Worm (Caenorhabditis elegans): ENCODE data around the gene C39D10.11.
A peak's percentile ranks its signal among the peaks of the same experiment; 100 is the strongest.

The C39D10.11 gene

ce11 chrX:7942675-7943074 is 39.6 kb downstream of the C39D10.11 start:
- no peak for TF ChIP-seq nfya-1 (tag; optimal IDR thresholded peaks at IDR 0.05; ENCODE audit: borderline replicate concordance, insufficient read depth)
- TF ChIP-seq cebp-2 (GFP tag; IDR thresholded peaks at IDR 0.05), result no peak
- TF ChIP-seq B0336.3 (GFP tag; IDR thresholded peaks at IDR 0.05), result no peak
- no peak for TF ChIP-seq akir-1 (GFP tag; optimal IDR thresholded peaks at IDR 0.05)
- TF ChIP-seq B0019.2 (GFP tag; conservative IDR thresholded peaks at IDR 0.05), result no peak
- no peak for TF ChIP-seq madf-6 (GFP tag; IDR thresholded peaks at IDR 0.05)
- TF ChIP-seq let-526 (GFP tag; IDR thresholded peaks at IDR 0.05), result no peak
- TF ChIP-seq sea-2 (GFP tag; IDR thresholded peaks at IDR 0.05), result no peak
- TF ChIP-seq Y56A3A.18 (GFP tag; IDR thresholded peaks at IDR 0.05), result no peak
- no peak for TF ChIP-seq ztf-25 (GFP tag; IDR thresholded peaks at IDR 0.05)
- TF ChIP-seq die-1 (tag; optimal IDR thresholded peaks at IDR 0.05), result no peak
- no peak for TF ChIP-seq hmg-20 (GFP tag; IDR thresholded peaks at IDR 0.05)
- TF ChIP-seq somi-1 (GFP tag; optimal IDR thresholded peaks at IDR 0.05), result no peak

DNA sequence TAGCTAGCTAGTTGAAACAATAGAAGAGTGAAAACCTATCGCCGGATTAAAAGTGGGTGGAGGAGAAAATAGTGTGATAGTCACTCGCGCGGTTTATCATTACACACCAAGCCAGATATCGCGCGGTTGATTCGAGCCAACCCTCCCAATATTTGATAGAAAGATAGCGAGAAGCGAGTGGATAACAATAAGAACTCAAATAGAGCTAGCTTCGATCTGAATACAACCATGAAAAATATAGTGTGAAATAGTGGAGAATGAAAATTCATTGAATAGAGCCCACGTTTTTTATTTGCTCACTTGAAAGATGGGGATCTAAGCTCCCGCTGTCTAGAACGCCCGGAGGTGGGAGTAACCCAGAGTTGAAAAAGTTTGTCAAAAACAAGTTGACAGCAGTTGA is 41.9 kb downstream of the C39D10.11 start, which contains the start of gene tnt-3:
TSS of gene tnt-3 (minus strand) at position 101 of the 400 bp plus-strand sequence.
- TF ChIP-seq lir-1 (GFP tag; conservative IDR thresholded peaks at IDR 0.05) (no peak), rpc-1 (optimal IDR thresholded peaks at IDR 0.05) (no peak), rpc-1 (tag; optimal IDR thresholded peaks at IDR 0.05) (no peak), let-526 (GFP tag; IDR thresholded peaks at IDR 0.05) (no peak), Y53F4B.3 (GFP tag; IDR thresholded peaks at IDR 0.05) (no peak), mes-4 (tag; optimal IDR thresholded peaks at IDR 0.05) (no peak), sdz-38 (tag; optimal IDR thresholded peaks at IDR 0.05) (no peak), madf-6 (GFP tag; IDR thresholded peaks at IDR 0.05) (no peak), egrh-3 (GFP tag; IDR thresholded peaks at IDR 0.05) (no peak), F33H1.4 (GFP tag; IDR thresholded peaks at IDR 0.05) (no peak), attf-6 (GFP tag; IDR thresholded peaks at IDR 0.05) (no peak), T07F8.4 (tag; optimal IDR thresholded peaks at IDR 0.05) (no peak), B0035.1 (tag; optimal IDR thresholded peaks at IDR 0.05) (no peak)

- no peak for TF ChIP-seq ceh-100 (GFP tag; IDR thresholded peaks at IDR 0.05)
- peak; percentile 8 for TF ChIP-seq K12H6.12 (tag; optimal IDR thresholded peaks at IDR 0.05)
These were observed 42.4 kb downstream of the C39D10.11 start for ce11 chrX:7945438-7945837.

DNA sequence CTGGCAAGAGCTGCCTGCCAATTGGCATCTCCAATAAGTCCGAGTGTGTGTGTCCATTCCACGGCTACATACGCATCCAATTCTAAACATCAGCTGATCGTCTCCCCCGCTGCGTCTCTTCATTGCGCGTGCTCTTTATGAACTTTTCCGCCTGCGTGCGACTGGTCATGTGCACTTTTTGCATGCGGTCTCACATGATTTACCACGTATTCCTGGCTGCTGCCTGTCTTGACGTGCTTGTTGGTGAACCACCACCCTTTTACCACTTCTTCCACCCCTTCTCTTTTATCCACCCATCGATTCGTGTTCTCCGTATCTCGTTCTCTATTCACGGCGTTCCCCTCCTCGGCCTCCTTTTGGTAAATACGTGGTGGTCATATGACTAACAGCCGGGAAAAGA is 48.5 kb downstream of the C39D10.11 start:
- TF ChIP-seq bed-1 (GFP tag; IDR thresholded peaks at IDR 0.05) (no peak), ceh-40 (GFP tag; IDR thresholded peaks at IDR 0.05) (no peak), lin-54 (GFP tag; optimal IDR thresholded peaks at IDR 0.05) (peak; percentile 48), egl-18 (GFP tag; IDR thresholded peaks at IDR 0.05) (peak; percentile 72; the same call in 1 of the 2 replicates), sdz-38 (tag; optimal IDR thresholded peaks at IDR 0.05) (no peak), rpc-1 (optimal IDR thresholded peaks at IDR 0.05) (no peak), rpc-1 (tag; optimal IDR thresholded peaks at IDR 0.05) (no peak), unc-62 (GFP tag; optimal IDR thresholded peaks at IDR 0.05) (no peak), die-1 (tag; optimal IDR thresholded peaks at IDR 0.05) (no peak), aptf-3 (GFP tag; IDR thresholded peaks at IDR 0.05) (no peak), ceh-27 (GFP tag; optimal IDR thresholded peaks at IDR 0.05) (peak; percentile 80), snpc-1.1 (tag; optimal IDR thresholded peaks at IDR 0.05; ENCODE audit: insufficient read depth) (no peak), K11D2.4 (GFP tag; IDR thresholded peaks at IDR 0.05) (peak; percentile 92), lsl-1 (GFP tag; optimal IDR thresholded peaks at IDR 0.05) (no peak), hrde-1 (tag; optimal IDR thresholded peaks at IDR 0.05; ENCODE audit: borderline replicate concordance) (no peak), T07F8.4 (tag; optimal IDR thresholded peaks at IDR 0.05) (no peak), F57A8.1 (GFP tag; optimal IDR thresholded peaks at IDR 0.05) (no peak), B0336.3 (GFP tag; IDR thresholded peaks at IDR 0.05) (peak; percentile 80; the same call in 1 of the 2 replicates), ceh-58 (GFP tag; IDR thresholded peaks at IDR 0.05) (no peak), Y79H2A.3 (GFP tag; conservative IDR thresholded peaks at IDR 0.05) (no peak), ztf-26 (tag; optimal IDR thresholded peaks at IDR 0.05) (peak; percentile 46), F23B12.7 (tag; optimal IDR thresholded peaks at IDR 0.05; ENCODE audit: insufficient read depth) (no peak), madf-10 (tag; optimal IDR thresholded peaks at IDR 0.05) (peak; percentile 59), ceh-91 (GFP tag; IDR thresholded peaks at IDR 0.05) (no peak), pbrm-1 (GFP tag; IDR thresholded peaks at IDR 0.05) (peak; percentile 74)

Data from whole organism, young adult.